Fruit fly (Drosophila melanogaster) whole organism, embryonic: Measurements from ENCODE around the gene Gr39a.
A peak's percentile ranks its signal among the peaks of the same experiment; 100 is the strongest.

Experiments used
- Aef1 ChIP-seq: fragments of 200-800 bp; sonication (Bioruptor generic); IDR thresholded peaks from 3 replicates; pipeline ENCODE4 v1.3.6; 2022; ENCODE audit warnings: missing biosample characterization, missing genetic modification characterization
- B-H2 ChIP-seq: fragments of 200-800 bp; sonication (Bioruptor generic); optimal IDR thresholded peaks from 2 replicates; lab custom pipeline; 2018; ENCODE audit warnings: missing biosample characterization, mild to moderate bottlenecking, missing genetic modification characterization
- Bdp1 ChIP-seq: fragments of 200-800 bp; sonication (Bioruptor generic); optimal IDR thresholded peaks from 3 replicates; lab custom pipeline; 2016; ENCODE audit warnings: missing biosample characterization, missing genetic modification characterization
- CG10543 ChIP-seq: fragments of 200-800 bp; sonication (Bioruptor generic); optimal IDR thresholded peaks from 3 replicates; lab custom pipeline; 2017; ENCODE audit warnings: missing biosample characterization, mild to moderate bottlenecking, missing genetic modification characterization, moderate library complexity
- CG11085 ChIP-seq: fragments of 200-800 bp; sonication (Bioruptor generic); IDR thresholded peaks from 2 replicates; pipeline ENCODE4 v1.3.6; 2022; ENCODE audit warnings: missing biosample characterization, missing genetic modification characterization
- CG11093 ChIP-seq: fragments of 200-800 bp; sonication (Bioruptor generic); IDR thresholded peaks from 3 replicates; pipeline ENCODE4 v1.3.6; 2022; ENCODE audit warnings: missing biosample characterization, missing genetic modification characterization
- CG12659 ChIP-seq: fragments of 200-800 bp; sonication (Bioruptor generic); optimal IDR thresholded peaks from 3 replicates; lab custom pipeline; 2017; ENCODE audit warnings: mild to moderate bottlenecking, missing biosample characterization, missing genetic modification reagents, missing genetic modification characterization
- CG1529 ChIP-seq: fragments of 200-800 bp; sonication (Bioruptor generic); optimal IDR thresholded peaks from 3 replicates; lab custom pipeline; 2018; ENCODE audit warnings: missing biosample characterization, missing genetic modification characterization
- CG16813 ChIP-seq: fragments of 200-800 bp; sonication (Bioruptor generic); IDR thresholded peaks from 3 replicates; pipeline ENCODE4 v1.3.6; 2022; ENCODE audit warnings: missing biosample characterization, missing genetic modification characterization; ENCODE audit not compliant: partially characterized antibody
- CG18262 ChIP-seq: fragments of 200-800 bp; optimal IDR thresholded peaks from 3 replicates; lab custom pipeline; 2019; ENCODE audit warnings: missing biosample characterization, mild to moderate bottlenecking, missing genetic modification characterization, moderate library complexity
- CG34376 ChIP-seq: fragments of 200-800 bp; sonication (Bioruptor generic); optimal IDR thresholded peaks from 2 replicates; lab custom pipeline; 2018; ENCODE audit warnings: missing biosample characterization, mild to moderate bottlenecking, missing genetic modification characterization
- CG4730 ChIP-seq: fragments of 200-800 bp; sonication (Bioruptor generic); IDR thresholded peaks from 2 replicates; pipeline ENCODE4 v1.3.6; 2022; ENCODE audit warnings: missing biosample characterization, missing genetic modification characterization
- CG6813 ChIP-seq: fragments of 200-800 bp; sonication (Bioruptor generic); optimal IDR thresholded peaks from 2 replicates; lab custom pipeline; 2017; ENCODE audit warnings: missing biosample characterization, missing genetic modification characterization, mild to moderate bottlenecking, moderate library complexity, missing genetic modification reagents
- CG7271 ChIP-seq: fragments of 200-800 bp; sonication (Bioruptor generic); optimal IDR thresholded peaks from 2 replicates; lab custom pipeline; 2018; ENCODE audit warnings: missing biosample characterization, mild to moderate bottlenecking, missing genetic modification characterization, moderate library complexity
- CG7745 ChIP-seq: fragments of 200-800 bp; sonication (Bioruptor generic); optimal IDR thresholded peaks from 2 replicates; lab custom pipeline; 2018; ENCODE audit warnings: missing biosample characterization, mild to moderate bottlenecking, missing genetic modification characterization, moderate library complexity
- CG8281 ChIP-seq: fragments of 200-800 bp; sonication (Bioruptor generic); optimal IDR thresholded peaks from 2 replicates; lab custom pipeline; 2018; ENCODE audit warnings: missing biosample characterization, mild to moderate bottlenecking, missing genetic modification characterization, moderate library complexity
- CG9727 ChIP-seq: fragments of 200-800 bp; sonication (Bioruptor generic); optimal IDR thresholded peaks from 3 replicates; lab custom pipeline; 2017; ENCODE audit warnings: missing biosample characterization, mild to moderate bottlenecking, missing genetic modification characterization
- CrebB ChIP-seq: fragments of 200-800 bp; sonication (Bioruptor generic); optimal IDR thresholded peaks from 3 replicates; lab custom pipeline; 2018; ENCODE audit warnings: missing biosample characterization, mild to moderate bottlenecking, missing genetic modification characterization
- D19B ChIP-seq: fragments of 200-800 bp; sonication (Bioruptor generic); optimal IDR thresholded peaks from 2 replicates; lab custom pipeline; 2017; ENCODE audit warnings: missing biosample characterization, mild to moderate bottlenecking, missing genetic modification characterization
- Hr78 ChIP-seq, 2 experiments: fragments of 200-800 bp in 1 of 2; fragments of >200 bp in 1 of 2; sonication (Bioruptor generic) in 1 of 2; optimal IDR thresholded peaks; 2 replicates each; lab custom pipeline; 2017 to 2019; ENCODE audit warnings: missing biosample characterization in 2 of 2, missing genetic modification characterization in 2 of 2, mild to moderate bottlenecking in 1 of 2, moderate library complexity in 1 of 2
- Mad ChIP-seq: fragments of 200-800 bp; sonication (Bioruptor generic); optimal IDR thresholded peaks from 2 replicates; lab custom pipeline; 2016; ENCODE audit warnings: missing biosample characterization, missing genetic modification characterization
- NK7.1 ChIP-seq: fragments of 200-800 bp; sonication (Bioruptor generic); optimal IDR thresholded peaks from 3 replicates; lab custom pipeline; 2016; ENCODE audit warnings: missing biosample characterization, missing genetic modification characterization
- Opbp ChIP-seq: fragments of 200-800 bp; sonication (Bioruptor generic); IDR thresholded peaks from 3 replicates; pipeline ENCODE4 v1.3.6; 2022; ENCODE audit warnings: missing biosample characterization, missing genetic modification characterization; ENCODE audit not compliant: partially characterized antibody
- PHDP ChIP-seq: fragments of 200-800 bp; sonication (Bioruptor generic); optimal IDR thresholded peaks from 3 replicates; lab custom pipeline; 2018; ENCODE audit warnings: missing biosample characterization, mild to moderate bottlenecking, missing genetic modification characterization, moderate library complexity
- Sin3A ChIP-seq: fragments of >200 bp; optimal IDR thresholded peaks from 2 replicates; lab custom pipeline; 2018
- Tbp ChIP-seq: fragments of >200 bp; optimal IDR thresholded peaks from 2 replicates; lab custom pipeline; 2018; ENCODE audit warnings: missing biosample characterization, missing genetic modification characterization
- crc ChIP-seq: fragments of 200-800 bp; sonication (Bioruptor generic); optimal IDR thresholded peaks from 2 replicates; lab custom pipeline; 2016; ENCODE audit warnings: missing biosample characterization, missing genetic modification characterization
- crol ChIP-seq: fragments of 200-800 bp; sonication (Bioruptor generic); IDR thresholded peaks from 2 replicates; pipeline ENCODE4 v1.3.6; 2022; ENCODE audit warnings: missing biosample characterization, missing genetic modification characterization
- disco-r ChIP-seq: fragments of 200-800 bp; sonication (Bioruptor generic); optimal IDR thresholded peaks from 2 replicates; lab custom pipeline; 2016; ENCODE audit warnings: missing biosample characterization, missing genetic modification characterization
- esg ChIP-seq: fragments of 200-800 bp; sonication (Bioruptor generic); conservative IDR thresholded peaks from 2 replicates; pipeline ENCODE4 v1.3.6; 2022; ENCODE audit warnings: missing biosample characterization, missing genetic modification characterization
- gsb-n ChIP-seq: fragments of 200-800 bp; sonication (Bioruptor generic); optimal IDR thresholded peaks from 3 replicates; lab custom pipeline; 2018; ENCODE audit warnings: missing biosample characterization, mild to moderate bottlenecking, missing genetic modification characterization
- hb ChIP-seq: fragments of 200-800 bp; sonication (Bioruptor generic); IDR thresholded peaks from 3 replicates; pipeline ENCODE4 v1.3.6; 2022; ENCODE audit warnings: missing biosample characterization, missing genetic modification characterization; ENCODE audit not compliant: partially characterized antibody
- insv ChIP-seq, 2 experiments: fragments of 200-800 bp; sonication (Bioruptor generic); optimal IDR thresholded peaks; 3 replicates each; lab custom pipeline; 2016 to 2018; ENCODE audit warnings: missing biosample characterization in 2 of 2, missing genetic modification characterization in 2 of 2
- jing ChIP-seq: fragments of 200-800 bp; sonication (Bioruptor generic); optimal IDR thresholded peaks from 2 replicates; lab custom pipeline; 2018; ENCODE audit warnings: missing biosample characterization, mild to moderate bottlenecking, missing genetic modification characterization
- kay ChIP-seq: fragments of 200-800 bp; sonication (Bioruptor generic); optimal IDR thresholded peaks from 2 replicates; lab custom pipeline; 2016; ENCODE audit warnings: missing biosample characterization, missing genetic modification characterization
- kni ChIP-seq: fragments of 200-800 bp; sonication (Bioruptor generic); optimal IDR thresholded peaks from 3 replicates; lab custom pipeline; 2017; ENCODE audit warnings: mild to moderate bottlenecking, missing biosample characterization, missing genetic modification reagents, missing genetic modification characterization
- knrl ChIP-seq: fragments of 200-800 bp; sonication (Bioruptor generic); IDR thresholded peaks from 3 replicates; pipeline ENCODE4 v1.3.6; 2022; ENCODE audit warnings: missing biosample characterization, missing genetic modification characterization; ENCODE audit not compliant: partially characterized antibody
- lov ChIP-seq, 2 experiments: fragments of 200-800 bp in 1 of 2; fragments of >200 bp in 1 of 2; sonication (Bioruptor generic) in 1 of 2; IDR thresholded peaks in 1 of 2; optimal IDR thresholded peaks in 1 of 2; 2 replicates in 1 of 2; 3 replicates in 1 of 2; pipeline versions ENCODE4 v1.3.6 to Lab custom; 2017 to 2022; ENCODE audit warnings: missing biosample characterization in 1 of 2, missing genetic modification characterization in 1 of 2
- nerfin-1 ChIP-seq: fragments of 200-800 bp; sonication (Bioruptor generic); optimal IDR thresholded peaks from 3 replicates; lab custom pipeline; 2019; ENCODE audit warnings: missing biosample characterization, mild to moderate bottlenecking, missing genetic modification characterization, moderate library complexity
- p53 ChIP-seq: fragments of 200-800 bp; sonication (Bioruptor generic); optimal IDR thresholded peaks from 2 replicates; lab custom pipeline; 2016; ENCODE audit warnings: missing biosample characterization, missing genetic modification characterization
- pzg ChIP-seq: fragments of 200-800 bp; sonication (Bioruptor generic); optimal IDR thresholded peaks from 3 replicates; lab custom pipeline; 2018; ENCODE audit warnings: missing biosample characterization, mild to moderate bottlenecking, missing genetic modification characterization, moderate library complexity
- ro ChIP-seq: fragments of 200-800 bp; sonication (Bioruptor generic); IDR thresholded peaks from 2 replicates; pipeline ENCODE4 v1.3.6; 2022; ENCODE audit warnings: missing biosample characterization, missing genetic modification characterization
- sens ChIP-seq: fragments of 200-800 bp; sonication (Bioruptor generic); peaks from one replicate; lab custom pipeline; 2016; ENCODE audit warnings: missing biosample characterization, missing genetic modification characterization
- sob ChIP-seq: fragments of 200-800 bp; sonication (Bioruptor generic); IDR thresholded peaks from 2 replicates; pipeline ENCODE4 v1.3.6; 2022; ENCODE audit warnings: missing biosample characterization, missing genetic modification characterization
- sr ChIP-seq: fragments of 200-800 bp; sonication (Bioruptor generic); IDR thresholded peaks from 3 replicates; pipeline ENCODE4 v1.3.6; 2022; ENCODE audit warnings: missing biosample characterization, missing genetic modification characterization
- tap ChIP-seq: fragments of 200-800 bp; optimal IDR thresholded peaks from 3 replicates; lab custom pipeline; 2019; ENCODE audit warnings: missing biosample characterization, mild to moderate bottlenecking, missing genetic modification characterization, moderate library complexity
- usp ChIP-seq: fragments of >200 bp; optimal IDR thresholded peaks from 2 replicates; lab custom pipeline; 2017; ENCODE audit warnings: missing biosample characterization, missing genetic modification characterization
- wor ChIP-seq: fragments of 200-800 bp; sonication (Bioruptor generic); IDR thresholded peaks from 2 replicates; pipeline ENCODE4 v1.3.6; 2022; ENCODE audit warnings: missing biosample characterization, missing genetic modification characterization
- zfh2 ChIP-seq: fragments of 200-800 bp; sonication (Bioruptor generic); optimal IDR thresholded peaks from 2 replicates; lab custom pipeline; 2016; ENCODE audit warnings: missing biosample characterization, missing genetic modification characterization

The Gr39a gene

DNA sequence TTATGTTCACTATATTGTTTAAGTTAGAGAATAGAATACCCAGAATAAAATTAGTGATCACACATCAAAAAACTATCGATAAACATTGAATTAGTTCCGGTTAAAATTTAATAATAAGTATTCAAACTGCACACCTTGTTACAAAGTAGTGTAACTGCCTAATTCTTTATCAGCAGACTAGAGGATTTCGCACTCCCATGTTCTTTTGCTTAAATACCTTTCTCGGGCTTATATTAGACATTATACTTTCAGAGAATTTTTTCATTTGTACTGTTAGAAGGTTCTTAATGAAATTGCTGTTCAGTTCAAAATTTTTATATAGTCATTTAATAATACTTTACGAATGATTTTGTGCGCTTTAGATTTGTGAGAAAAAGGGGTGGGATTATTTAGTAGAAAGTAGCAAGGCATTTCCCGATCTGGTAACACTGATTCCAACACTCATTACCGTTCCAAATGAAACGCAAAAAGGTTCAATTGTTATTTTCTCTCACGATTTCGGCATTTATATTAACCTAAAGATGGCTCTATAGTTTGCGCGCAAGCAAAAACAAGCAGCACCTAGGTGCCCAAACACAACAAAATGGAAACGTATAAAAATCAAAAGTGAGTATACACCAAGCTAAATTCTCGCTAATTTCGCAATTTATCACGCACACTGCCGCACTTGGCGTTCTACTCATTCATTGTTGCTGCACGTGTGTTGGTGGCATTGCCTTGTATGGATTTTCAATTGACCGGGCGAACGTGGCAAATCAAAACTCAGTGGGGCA is 20.1 kb downstream of the Gr39a start, which contains the start of gene crc (continued):
- TF ChIP-seq CG8281 (no peak), Mad (no peak), CG18262 (peak; percentile 44), lov (optimal IDR thresholded peaks at IDR 0.05; lab: Kevin White, UChicago) (no peak), lov (GFP tag; IDR thresholded peaks at IDR 0.05; lab: Robert Waterston, UW) (0 out of 3 replicates have a peak, but pooled peaks have one; percentile 22), kni (GFP tag; lab: Kevin White, UChicago) (no peak), CG12659 (GFP tag; lab: Kevin White, UChicago) (peak; percentile 49), esg (0 out of 2 replicates have a peak, but pooled peaks have one; percentile 5), D19B (GFP tag; lab: Kevin White, UChicago) (no peak), CG7745 (tag; lab: Kevin White, UChicago) (no peak), CG11093 (no peak), Bdp1 (GFP tag; lab: Kevin White, UChicago) (no peak), tap (no peak), p53 (GFP tag; lab: Kevin White, UChicago) (no peak), zfh2 (GFP tag; lab: Kevin White, UChicago) (no peak), sr (GFP tag; lab: Robert Waterston, UW) (no peak), CG6813 (GFP tag; lab: Kevin White, UChicago) (peak; percentile 29), CG16813 (GFP tag; lab: Robert Waterston, UW) (peak; percentile 59; the same call in 2 of the 3 replicates), sob (GFP tag; lab: Robert Waterston, UW) (no peak), CG10543 (GFP tag; lab: Kevin White, UChicago) (no peak), Sin3A (lab: Kevin White, UChicago) (no peak), crc (GFP tag; lab: Kevin White, UChicago) (no peak), CG7271 (tag; lab: Kevin White, UChicago) (no peak), sens (GFP tag; lab: Kevin White, UChicago) (peak; percentile 46), CG34376 (GFP tag; lab: Kevin White, UChicago) (peak; percentile 47), usp (GFP tag; lab: Kevin White, UChicago) (no peak), Aef1 (GFP tag; lab: Robert Waterston, UW) (no peak), PHDP (tag; lab: Kevin White, UChicago) (no peak), kay (peak; percentile 7), gsb-n (tag; lab: Kevin White, UChicago) (peak; percentile 95), CG11085 (GFP tag; lab: Robert Waterston, UW) (no peak), insv (GFP tag; optimal IDR thresholded peaks at IDR 0.05; lab: Kevin White, UChicago) (no peak), CG1529 (GFP tag; lab: Kevin White, UChicago) (no peak), nerfin-1 (tag; lab: Kevin White, UChicago) (peak; percentile 1), NK7.1 (GFP tag; lab: Kevin White, UChicago) (no peak), crol (GFP tag; lab: Robert Waterston, UW) (no peak), jing (GFP tag; lab: Kevin White, UChicago) (no peak), hb (GFP tag; lab: Robert Waterston, UW) (no peak; the same call in 2 of the 3 replicates), CrebB (tag; lab: Kevin White, UChicago) (no peak), CG4730 (GFP tag; lab: Robert Waterston, UW) (no peak), Tbp (GFP tag; lab: Kevin White, UChicago) (no peak), disco-r (GFP tag; lab: Kevin White, UChicago) (no peak), CG9727 (GFP tag; lab: Kevin White, UChicago) (peak; percentile 52), ro (no peak), knrl (no peak), wor (GFP tag; lab: Robert Waterston, UW) (no peak), Opbp (GFP tag; lab: Robert Waterston, UW) (no peak), B-H2 (no peak), pzg (GFP tag; lab: Kevin White, UChicago) (peak; percentile 56), Hr78 (GFP tag; optimal IDR thresholded peaks at IDR 0.05; lab: Kevin White, UChicago) (no peak)
